Fruit fly (Drosophila melanogaster) Kc167 (cell line): Measurements from ENCODE around the gene Tti1.

Experiments
- Myc ChIP-seq: fragments of >200 bp; optimal IDR thresholded peaks from 2 replicates; lab custom pipeline; 2017; ENCODE audit warnings: missing external identifiers
- Sin3A ChIP-seq: fragments of >200 bp; optimal IDR thresholded peaks from 2 replicates; lab custom pipeline; 2018; ENCODE audit warnings: missing external identifiers
- h ChIP-seq: fragments of >200 bp; optimal IDR thresholded peaks from 3 replicates; lab custom pipeline; 2018; ENCODE audit warnings: missing external identifiers
- insv ChIP-seq: fragments of >200 bp; optimal IDR thresholded peaks from 3 replicates; lab custom pipeline; 2018; ENCODE audit warnings: missing external identifiers
- psq ChIP-seq: fragments of >200 bp; optimal IDR thresholded peaks from 2 replicates; lab custom pipeline; 2017; ENCODE audit warnings: missing external identifiers
- ttk ChIP-seq: sonication (Bioruptor generic); optimal IDR thresholded peaks from 2 replicates; lab custom pipeline; 2017; ENCODE audit warnings: missing external identifiers

Gene Tti1

dm6 chr3R:9754487-9754886 lies at the start of gene Tti1:
TSS of gene Tti1 (minus strand) at chr3R:9754686.
- TF ChIP-seq Sin3A (lab: Kevin White, UChicago), result no peak
- no peak for TF ChIP-seq psq (lab: Kevin White, UChicago)
- TF ChIP-seq ttk (lab: Kevin White, UChicago), result no peak
- TF ChIP-seq insv (lab: Kevin White, UChicago), result no peak
- TF ChIP-seq h (lab: Kevin White, UChicago), result no peak
- TF ChIP-seq Myc (lab: Kevin White, UChicago), result no peak

dm6 chr3R:9800644-9801330 lies 46.3 kb upstream of the Tti1 start, which contains the start of the genes CG9467 and CG8526:
TSS of gene CG9467 (minus strand) at chr3R:9801026.
TSS of gene CG8526 (plus strand) at chr3R:9801280.
- TF ChIP-seq insv (lab: Kevin White, UChicago), result no peak
- TF ChIP-seq psq (lab: Kevin White, UChicago), result no peak
- TF ChIP-seq ttk (lab: Kevin White, UChicago), result no peak
- no peak for TF ChIP-seq Myc (lab: Kevin White, UChicago)
- no peak for TF ChIP-seq h (lab: Kevin White, UChicago)
- no peak for TF ChIP-seq Sin3A (lab: Kevin White, UChicago)

- TF ChIP-seq ttk (lab: Kevin White, UChicago) (no peak), Myc (lab: Kevin White, UChicago) (no peak), h (lab: Kevin White, UChicago) (no peak), psq (lab: Kevin White, UChicago) (no peak), Sin3A (lab: Kevin White, UChicago) (no peak), insv (lab: Kevin White, UChicago) (no peak)
Observed at dm6 chr3R:9793018-9793417, 38.5 kb upstream of the Tti1 start, which contains the start of gene CG8516. TSS of gene CG8516 (plus strand) at chr3R:9793295.

dm6 chr3R:9791177-9791806 lies 36.8 kb upstream of the Tti1 start, which contains the start of the genes CG12945 and CG8507:
TSS of gene CG12945 (minus strand) at chr3R:9791221.
TSS of gene CG8507 (plus strand) at chr3R:9791483.
- TF ChIP-seq Sin3A (lab: Kevin White, UChicago), result no peak
- TF ChIP-seq ttk (lab: Kevin White, UChicago), result no peak
- TF ChIP-seq insv (lab: Kevin White, UChicago), result no peak
- no peak for TF ChIP-seq h (lab: Kevin White, UChicago)
- TF ChIP-seq psq (lab: Kevin White, UChicago), result no peak
- TF ChIP-seq Myc (lab: Kevin White, UChicago), result no peak

- TF ChIP-seq ttk (lab: Kevin White, UChicago) (no peak), Myc (lab: Kevin White, UChicago) (no peak), Sin3A (lab: Kevin White, UChicago) (no peak), insv (lab: Kevin White, UChicago) (no peak), psq (lab: Kevin White, UChicago) (no peak), h (lab: Kevin White, UChicago) (no peak)
Observed at dm6 chr3R:9784341-9785062, 30.0 kb upstream of the Tti1 start, which contains the start of the genes MtnA and CG8500. TSS of gene MtnA (minus strand) at chr3R:9784370. TSS of gene CG8500 (plus strand) at chr3R:9784653.

dm6 chr3R:9783240-9783917 lies 28.9 kb upstream of the Tti1 start:
- TF ChIP-seq h (lab: Kevin White, UChicago) (no peak), insv (lab: Kevin White, UChicago) (no peak), Myc (lab: Kevin White, UChicago) (no peak), ttk (lab: Kevin White, UChicago) (no peak), psq (lab: Kevin White, UChicago) (no peak), Sin3A (lab: Kevin White, UChicago) (no peak)

dm6 chr3R:9779764-9780163 lies 25.3 kb upstream of the Tti1 start, which contains the start of gene CG12947:
TSS of gene CG12947 (plus strand) at chr3R:9780064.
- no peak for TF ChIP-seq ttk (lab: Kevin White, UChicago)
- no peak for TF ChIP-seq Myc (lab: Kevin White, UChicago)
- TF ChIP-seq h (lab: Kevin White, UChicago), result no peak
- TF ChIP-seq psq (lab: Kevin White, UChicago), result no peak
- TF ChIP-seq Sin3A (lab: Kevin White, UChicago), result no peak

dm6 chr3R:9777941-9778360 lies 23.5 kb upstream of the Tti1 start, which contains the start of gene RpS29:
TSS of gene RpS29 (plus strand) at chr3R:9778042.
- no peak for TF ChIP-seq ttk (lab: Kevin White, UChicago)
- TF ChIP-seq Sin3A (lab: Kevin White, UChicago), result no peak
- TF ChIP-seq Myc (lab: Kevin White, UChicago), result no peak
- no peak for TF ChIP-seq h (lab: Kevin White, UChicago)
- no peak for TF ChIP-seq insv (lab: Kevin White, UChicago)
- no peak for TF ChIP-seq psq (lab: Kevin White, UChicago)

dm6 chr3R:9774821-9775220 lies 20.3 kb upstream of the Tti1 start, which contains the start of gene topi:
TSS of gene topi (plus strand) at chr3R:9775121.
- TF ChIP-seq h (lab: Kevin White, UChicago) (no peak), Myc (lab: Kevin White, UChicago) (no peak), psq (lab: Kevin White, UChicago) (no peak), Sin3A (lab: Kevin White, UChicago) (no peak), insv (lab: Kevin White, UChicago) (no peak), ttk (lab: Kevin White, UChicago) (no peak)

- TF ChIP-seq Myc (lab: Kevin White, UChicago) (no peak), insv (lab: Kevin White, UChicago) (no peak), psq (lab: Kevin White, UChicago) (no peak), Sin3A (lab: Kevin White, UChicago) (no peak), ttk (lab: Kevin White, UChicago) (no peak), h (lab: Kevin White, UChicago) (no peak)
Observed at dm6 chr3R:9774147-9774546, 19.7 kb upstream of the Tti1 start, which contains the start of gene Whamy. TSS of gene Whamy (minus strand) at chr3R:9774419.
